Worm (Caenorhabditis elegans) whole organism, young adult: ENCODE measurements around the gene rpl-3.

Source experiments
- B0261.1 ChIP-seq: sonication (generic microtip); optimal IDR thresholded peaks from 2 replicates; lab custom pipeline; 2016; ENCODE audit warnings: mild to moderate bottlenecking, missing genetic modification characterization, moderate library complexity, missing compliant biosample characterization
- C06A6.2 ChIP-seq: fragments of 200-800 bp; sonication (Bioruptor generic); conservative IDR thresholded peaks from 2 replicates; pipeline ENCODE4 v1.3.6; 2022; ENCODE audit warnings: missing genetic modification characterization, missing compliant biosample characterization
- D2030.7 ChIP-seq: fragments of 200-800 bp; sonication (Bioruptor generic); IDR thresholded peaks from 2 replicates; pipeline ENCODE4 v1.3.6; 2022; ENCODE audit warnings: missing genetic modification reagents, missing genetic modification characterization, missing compliant biosample characterization
- F10E7.11 ChIP-seq: sonication (generic microtip); optimal IDR thresholded peaks from 2 replicates; lab custom pipeline; 2017; ENCODE audit warnings: mild to moderate bottlenecking, missing genetic modification characterization, moderate library complexity, missing compliant biosample characterization
- F33H1.4 ChIP-seq: fragments of 200-800 bp; sonication (Bioruptor generic); IDR thresholded peaks from 2 replicates; pipeline ENCODE4 v1.3.6; 2022; ENCODE audit warnings: missing genetic modification reagents, missing genetic modification characterization, missing compliant biosample characterization
- F49E8.2 ChIP-seq: sonication (generic microtip); optimal IDR thresholded peaks from 3 replicates; lab custom pipeline; 2017; ENCODE audit warnings: missing genetic modification characterization, mild to moderate bottlenecking, missing compliant biosample characterization, antibody characterized with exemption, moderate library complexity; ENCODE audit not compliant: insufficient read depth
- F52B5.7 ChIP-seq: sonication (generic microtip); optimal IDR thresholded peaks from 2 replicates; lab custom pipeline; 2016; ENCODE audit warnings: mild to moderate bottlenecking, missing genetic modification characterization, missing compliant biosample characterization
- K11D2.4 ChIP-seq: fragments of 200-800 bp; sonication (Bioruptor generic); IDR thresholded peaks from 2 replicates; pipeline ENCODE4 v1.3.6; 2022; ENCODE audit warnings: missing genetic modification reagents, missing genetic modification characterization, missing compliant biosample characterization
- Y53G8AR.9 ChIP-seq: fragments of 200-800 bp; sonication (Bioruptor generic); conservative IDR thresholded peaks from 2 replicates; pipeline ENCODE4 v1.3.6; 2022; ENCODE audit warnings: missing genetic modification reagents, missing genetic modification characterization, missing compliant biosample characterization
- ZK185.1 ChIP-seq: sonication (generic microtip); optimal IDR thresholded peaks from 2 replicates; lab custom pipeline; 2016; ENCODE audit warnings: mild to moderate bottlenecking, missing genetic modification characterization, missing compliant biosample characterization; ENCODE audit not compliant: poor library complexity, severe bottlenecking
- akir-1 ChIP-seq: fragments of 200-800 bp; sonication (Bioruptor generic); optimal IDR thresholded peaks from 2 replicates; lab custom pipeline; 2018; ENCODE audit warnings: mild to moderate bottlenecking, missing genetic modification characterization, moderate library complexity, missing compliant biosample characterization
- ama-1 ChIP-seq, 3 experiments: fragments of 150-350 bp in 1 of 3; sonication (generic microtip) in 2 of 3; optimal IDR thresholded peaks; 2 replicates each; lab custom pipeline; 2014 to 2018; ENCODE audit warnings: missing biosample characterization in 2 of 3, missing genetic modification characterization in 2 of 3, missing genetic modification reagents in 2 of 3
- attf-6 ChIP-seq: fragments of 200-800 bp; sonication (Bioruptor generic); IDR thresholded peaks from 2 replicates; pipeline ENCODE4 v1.3.6; 2022; ENCODE audit warnings: missing genetic modification reagents, missing genetic modification characterization, missing compliant biosample characterization
- bed-1 ChIP-seq: fragments of 200-800 bp; sonication (Bioruptor generic); IDR thresholded peaks from 2 replicates; pipeline ENCODE4 v1.3.6; 2022; ENCODE audit warnings: missing genetic modification reagents, missing genetic modification characterization, missing compliant biosample characterization
- cebp-1 ChIP-seq, 2 experiments: fragments of 200-800 bp in 1 of 2; sonication (Bioruptor generic) in 1 of 2; sonication (generic microtip) in 1 of 2; IDR thresholded peaks in 1 of 2; optimal IDR thresholded peaks in 1 of 2; 2 replicates each; pipeline versions ENCODE4 v1.3.6 to Lab custom; 2017 to 2022; ENCODE audit warnings: missing compliant biosample characterization in 2 of 2, missing genetic modification characterization in 2 of 2, mild to moderate bottlenecking in 1 of 2, missing genetic modification reagents in 1 of 2, moderate library complexity in 1 of 2
- cebp-2 ChIP-seq: fragments of 200-800 bp; sonication (Bioruptor generic); IDR thresholded peaks from 2 replicates; pipeline ENCODE4 v1.3.6; 2022; ENCODE audit warnings: missing genetic modification characterization, missing compliant biosample characterization
- ceh-100 ChIP-seq: fragments of 200-800 bp; sonication (Bioruptor generic); IDR thresholded peaks from 2 replicates; pipeline ENCODE4 v1.3.6; 2022; ENCODE audit warnings: missing genetic modification reagents, missing genetic modification characterization, missing compliant biosample characterization
- ceh-40 ChIP-seq: fragments of 200-800 bp; sonication (Bioruptor generic); IDR thresholded peaks from 2 replicates; pipeline ENCODE4 v1.3.6; 2022; ENCODE audit warnings: missing genetic modification characterization, missing compliant biosample characterization
- ceh-91 ChIP-seq: fragments of 200-800 bp; sonication (Bioruptor generic); IDR thresholded peaks from 2 replicates; pipeline ENCODE4 v1.3.6; 2022; ENCODE audit warnings: missing genetic modification reagents, missing genetic modification characterization, missing compliant biosample characterization
- dpl-1 ChIP-seq: fragments of 150-350 bp; optimal IDR thresholded peaks from 2 replicates; lab custom pipeline; 2014; ENCODE audit warnings: missing biosample characterization, missing genetic modification reagents, missing genetic modification characterization
- efl-1 ChIP-seq: fragments of 150-350 bp; optimal IDR thresholded peaks from 2 replicates; lab custom pipeline; 2014; ENCODE audit warnings: missing biosample characterization, missing genetic modification reagents, missing genetic modification characterization
- egl-18 ChIP-seq: fragments of 200-800 bp; sonication (Bioruptor generic); IDR thresholded peaks from 2 replicates; pipeline ENCODE4 v1.3.6; 2022; ENCODE audit warnings: missing genetic modification reagents, missing genetic modification characterization, missing compliant biosample characterization
- egl-44 ChIP-seq: fragments of 200-800 bp; sonication (Bioruptor generic); IDR thresholded peaks from 2 replicates; pipeline ENCODE4 v1.3.6; 2022; ENCODE audit warnings: missing genetic modification reagents, missing genetic modification characterization, missing compliant biosample characterization
- gei-17 ChIP-seq: fragments of 200-800 bp; sonication (Bioruptor generic); optimal IDR thresholded peaks from 2 replicates; lab custom pipeline; 2018; ENCODE audit warnings: mild to moderate bottlenecking, missing genetic modification characterization, missing compliant biosample characterization
- him-1 ChIP-seq: sonication (generic microtip); optimal IDR thresholded peaks from 2 replicates; lab custom pipeline; 2016; ENCODE audit warnings: missing genotype, missing genetic modification reagents, missing genetic modification characterization, missing compliant biosample characterization
- hmg-1.2 ChIP-seq: fragments of 200-800 bp; sonication (Bioruptor generic); IDR thresholded peaks from 2 replicates; pipeline ENCODE4 v1.3.6; 2022; ENCODE audit warnings: missing genetic modification reagents, missing genetic modification characterization, missing compliant biosample characterization
- let-607 ChIP-seq, 2 experiments: fragments of 200-800 bp in 1 of 2; sonication (Bioruptor generic) in 1 of 2; sonication (generic microtip) in 1 of 2; optimal IDR thresholded peaks; 2 replicates each; lab custom pipeline; 2016 to 2018; ENCODE audit warnings: mild to moderate bottlenecking in 2 of 2, missing compliant biosample characterization in 2 of 2, missing genetic modification characterization in 2 of 2, moderate library complexity in 2 of 2, missing genotype in 1 of 2
- lsl-1 ChIP-seq: fragments of 200-800 bp; sonication (Bioruptor generic); optimal IDR thresholded peaks from 2 replicates; lab custom pipeline; 2018; ENCODE audit warnings: mild to moderate bottlenecking, missing genetic modification characterization, moderate library complexity, missing compliant biosample characterization
- madf-10 ChIP-seq: sonication (generic microtip); optimal IDR thresholded peaks from 2 replicates; lab custom pipeline; 2016; ENCODE audit warnings: mild to moderate bottlenecking, missing genetic modification characterization, missing compliant biosample characterization
- madf-3 ChIP-seq: fragments of 200-800 bp; sonication (Bioruptor generic); IDR thresholded peaks from 2 replicates; pipeline ENCODE4 v1.3.6; 2022; ENCODE audit warnings: missing genetic modification reagents, missing genetic modification characterization, missing compliant biosample characterization
- madf-6 ChIP-seq: fragments of 200-800 bp; sonication (Bioruptor generic); IDR thresholded peaks from 2 replicates; pipeline ENCODE4 v1.3.6; 2022; ENCODE audit warnings: missing genetic modification reagents, missing genetic modification characterization, missing compliant biosample characterization
- mcd-1 ChIP-seq: fragments of 200-800 bp; sonication (Bioruptor generic); IDR thresholded peaks from 2 replicates; pipeline ENCODE4 v1.3.6; 2022; ENCODE audit warnings: missing genetic modification reagents, missing genetic modification characterization, missing compliant biosample characterization
- mel-28 ChIP-seq: sonication (generic microtip); optimal IDR thresholded peaks from 2 replicates; lab custom pipeline; 2016; ENCODE audit warnings: borderline replicate concordance, mild to moderate bottlenecking, missing genetic modification characterization, missing compliant biosample characterization
- nfyb-1 ChIP-seq: fragments of 200-800 bp; sonication (Bioruptor generic); IDR thresholded peaks from 2 replicates; pipeline ENCODE4 v1.3.6; 2022; ENCODE audit warnings: missing genetic modification reagents, missing genetic modification characterization, missing compliant biosample characterization
- nhr-90 ChIP-seq: sonication (generic microtip); optimal IDR thresholded peaks from 2 replicates; lab custom pipeline; 2016; ENCODE audit warnings: missing genotype, mild to moderate bottlenecking, missing genetic modification characterization, missing compliant biosample characterization
- pha-4 ChIP-seq: fragments of 150-350 bp; sonication (generic microtip); optimal IDR thresholded peaks from 2 replicates; lab custom pipeline; 2014; ENCODE audit warnings: missing biosample characterization, missing genetic modification reagents, missing genetic modification characterization
- rcor-1 ChIP-seq: fragments of 200-800 bp; sonication (Bioruptor generic); IDR thresholded peaks from 2 replicates; pipeline ENCODE4 v1.3.6; 2022; ENCODE audit warnings: missing genetic modification reagents, missing genetic modification characterization, missing compliant biosample characterization
- unc-62 ChIP-seq: fragments of 150-350 bp; optimal IDR thresholded peaks from 2 replicates; lab custom pipeline; 2014; ENCODE audit warnings: missing biosample characterization, missing genetic modification reagents, missing genetic modification characterization
- xnd-1 ChIP-seq: sonication (generic microtip); optimal IDR thresholded peaks from 2 replicates; lab custom pipeline; 2016; ENCODE audit warnings: missing genotype, missing genetic modification reagents, missing genetic modification characterization, missing compliant biosample characterization
- zfh-2 ChIP-seq: fragments of 200-800 bp; sonication (Bioruptor generic); conservative IDR thresholded peaks from 2 replicates; pipeline ENCODE4 v1.3.6; 2022; ENCODE audit warnings: missing genetic modification reagents, missing genetic modification characterization, missing compliant biosample characterization
- ztf-18 ChIP-seq: sonication (generic microtip); optimal IDR thresholded peaks from 2 replicates; lab custom pipeline; 2016; ENCODE audit warnings: missing genotype, mild to moderate bottlenecking, missing genetic modification characterization, missing compliant biosample characterization
- ztf-28 ChIP-seq: fragments of 200-800 bp; sonication (Bioruptor generic); IDR thresholded peaks from 2 replicates; pipeline ENCODE4 v1.3.6; 2022; ENCODE audit warnings: missing genetic modification reagents, missing genetic modification characterization, missing compliant biosample characterization
- ztf-6 ChIP-seq: fragments of 200-800 bp; sonication (Bioruptor generic); IDR thresholded peaks from 2 replicates; pipeline ENCODE4 v1.3.6; 2022; ENCODE audit warnings: missing genetic modification reagents, missing genetic modification characterization, missing compliant biosample characterization

The rpl-3 gene

DNA sequence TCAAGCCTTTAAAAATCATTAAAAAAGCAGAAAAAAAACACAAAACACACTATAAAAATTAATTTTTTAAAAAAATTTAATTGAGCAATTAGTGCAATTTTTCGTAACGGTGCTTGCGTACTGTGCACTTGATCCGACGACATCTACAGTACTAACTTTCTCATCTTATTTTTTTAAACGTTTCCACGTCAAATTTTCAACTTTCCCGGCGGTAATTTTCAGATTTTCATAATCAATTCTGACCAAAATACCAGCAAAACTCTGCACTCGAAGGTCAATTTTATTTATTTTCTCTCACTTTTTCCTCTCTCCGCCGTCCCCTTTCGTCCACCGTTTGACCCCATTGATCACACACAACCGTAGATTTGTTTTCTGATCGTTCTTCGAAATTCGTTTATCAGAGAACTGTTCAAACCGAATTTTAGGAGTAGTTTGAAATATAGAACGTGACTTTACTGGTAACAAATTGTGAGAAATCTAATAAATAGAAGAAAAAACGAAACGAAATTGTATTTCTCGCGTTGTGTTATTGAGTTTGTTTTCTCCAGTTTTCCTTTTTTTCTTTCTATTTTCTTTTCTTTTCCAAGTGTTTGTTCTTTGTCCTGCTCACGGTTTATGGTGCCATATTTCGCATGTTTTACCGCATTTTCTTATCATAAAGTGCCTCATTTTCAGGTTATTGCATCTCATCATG, 3.7 kb upstream of the rpl-3 start, which contains the start of gene acs-19 (continued):
- TF ChIP-seq F52B5.7 (peak; percentile 30), bed-1 (GFP tag; lab: Robert Waterston, UW) (no peak), egl-18 (no peak), dpl-1 (peak; percentile 40), F33H1.4 (peak; percentile 35), madf-3 (0 out of 2 replicates have a peak, but pooled peaks have one; percentile 22), gei-17 (GFP tag; lab: Kevin White, UChicago) (no peak), mcd-1 (GFP tag; lab: Robert Waterston, UW) (no peak), akir-1 (GFP tag; lab: Kevin White, UChicago) (no peak), efl-1 (GFP tag; lab: Kevin White, UChicago) (peak; percentile 69), nhr-90 (tag; lab: Kevin White, UChicago) (no peak), madf-6 (GFP tag; lab: Robert Waterston, UW) (peak; percentile 76), mel-28 (tag; lab: Kevin White, UChicago) (no peak), ztf-28 (GFP tag; lab: Robert Waterston, UW) (no peak), Y53G8AR.9 (GFP tag; lab: Robert Waterston, UW) (no peak), nfyb-1 (GFP tag; lab: Robert Waterston, UW) (0 out of 2 replicates have a peak, but pooled peaks have one; percentile 63), ZK185.1 (tag; lab: Kevin White, UChicago) (no peak), pha-4 (tag; lab: Kevin White, UChicago) (no peak), K11D2.4 (GFP tag; lab: Robert Waterston, UW) (no peak), F49E8.2 (no peak), cebp-2 (GFP tag; lab: Robert Waterston, UW) (no peak), let-607 (tag; optimal IDR thresholded peaks at IDR 0.05; lab: Kevin White, UChicago) (no peak), him-1 (tag; lab: Kevin White, UChicago) (no peak), ceh-100 (GFP tag; lab: Robert Waterston, UW) (no peak), C06A6.2 (GFP tag; lab: Robert Waterston, UW) (no peak), ztf-6 (GFP tag; lab: Robert Waterston, UW) (no peak), B0261.1 (tag; lab: Kevin White, UChicago) (no peak), F10E7.11 (no peak), ama-1 (optimal IDR thresholded peaks at IDR 0.05; lab: Kevin White, UChicago) (peak; percentile 11), ama-1 (GFP tag; optimal IDR thresholded peaks at IDR 0.05; lab: Kevin White, UChicago) (no peak), xnd-1 (tag; lab: Kevin White, UChicago) (no peak)

DNA sequence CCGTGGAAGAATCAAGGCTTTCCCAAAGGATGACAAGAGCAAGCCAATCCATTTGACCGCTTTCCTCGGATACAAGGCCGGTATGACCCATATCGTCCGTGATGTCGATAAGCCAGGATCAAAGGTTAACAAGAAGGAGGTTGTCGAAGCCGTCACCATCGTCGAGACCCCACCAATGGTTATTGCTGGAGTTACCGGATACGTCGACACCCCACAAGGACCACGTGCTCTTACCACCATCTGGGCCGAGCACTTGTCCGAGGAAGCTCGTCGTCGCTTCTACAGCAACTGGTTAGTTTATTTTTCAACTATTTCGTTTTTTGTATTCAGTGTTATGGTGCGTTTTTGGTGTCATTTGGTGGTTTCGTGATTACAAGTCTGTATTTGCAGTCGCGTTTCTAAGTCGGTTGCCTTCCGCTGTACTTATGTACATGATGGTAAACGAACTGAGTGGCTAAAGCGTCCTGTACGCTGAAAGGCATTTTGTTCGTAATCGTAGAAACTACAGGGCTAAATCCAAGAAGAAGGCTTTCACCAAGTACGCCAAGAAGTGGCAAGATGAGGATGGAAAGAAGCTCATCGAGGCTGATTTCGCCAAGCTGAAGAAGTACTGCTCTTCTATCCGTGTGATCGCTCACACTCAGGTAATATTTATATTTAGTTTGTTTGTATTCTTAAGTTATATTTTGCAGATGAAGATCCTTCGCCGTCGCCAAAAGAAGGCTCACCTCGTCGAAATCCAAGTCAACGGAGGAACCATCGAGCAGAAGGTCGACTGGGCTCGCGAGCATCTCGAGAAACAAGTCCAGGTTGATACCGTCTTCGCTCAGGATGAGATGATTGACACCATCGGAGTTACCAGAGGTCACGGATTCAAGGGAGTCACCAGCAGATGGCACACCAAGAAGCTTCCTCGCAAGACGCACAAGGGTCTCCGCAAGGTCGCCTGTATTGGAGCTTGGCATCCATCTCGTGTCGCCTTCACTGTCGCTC, 579 bp downstream of the rpl-3 start:
- TF ChIP-seq ZK185.1 (tag; lab: Kevin White, UChicago) (no peak), ztf-18 (tag; lab: Kevin White, UChicago) (peak; percentile 37), nhr-90 (tag; lab: Kevin White, UChicago) (no peak), D2030.7 (GFP tag; lab: Robert Waterston, UW) (no peak), madf-3 (peak; percentile 43; the same call in 1 of the 2 replicates), lsl-1 (peak; percentile 19), hmg-1.2 (GFP tag; lab: Robert Waterston, UW) (no peak), madf-10 (tag; lab: Kevin White, UChicago) (no peak), egl-44 (GFP tag; lab: Robert Waterston, UW) (no peak), unc-62 (GFP tag; lab: Kevin White, UChicago) (no peak), ceh-91 (no peak), cebp-1 (GFP tag; IDR thresholded peaks at IDR 0.05; lab: Robert Waterston, UW) (no peak), cebp-1 (tag; optimal IDR thresholded peaks at IDR 0.05; lab: Kevin White, UChicago) (peak; percentile 3), ceh-40 (peak; percentile 26; the same call in 1 of the 2 replicates), attf-6 (GFP tag; lab: Robert Waterston, UW) (peak; percentile 29; the same call in 1 of the 2 replicates), Y53G8AR.9 (GFP tag; lab: Robert Waterston, UW) (peak; percentile 34; the same call in 1 of the 2 replicates), zfh-2 (peak; percentile 59), rcor-1 (GFP tag; lab: Robert Waterston, UW) (no peak), xnd-1 (tag; lab: Kevin White, UChicago) (no peak)
